Worm (Caenorhabditis elegans): ENCODE results near the gene Y97E10AR.2.

- TF ChIP-seq ama-1 (optimal IDR thresholded peaks at IDR 0.05) (peak; percentile 62), sea-1 (GFP tag; conservative IDR thresholded peaks at IDR 0.05) (no peak), ceh-36 (tag; optimal IDR thresholded peaks at IDR 0.05) (no peak)
Observed at ce11 chrV:8039085-8039525, 43.1 kb downstream of the Y97E10AR.2 start.
